Worm (Caenorhabditis elegans) whole organism, L4 larva: ENCODE measurements around the gene tpp-2.

Experiments
- D1046.2 ChIP-seq: fragments of 200-800 bp; sonication (Bioruptor generic); IDR thresholded peaks from 2 replicates; pipeline ENCODE4 v1.3.6; 2022; ENCODE audit warnings: missing genetic modification characterization, missing compliant biosample characterization
- F10B5.3 ChIP-seq: sonication (generic microtip); optimal IDR thresholded peaks from 2 replicates; lab custom pipeline; 2016; ENCODE audit warnings: mild to moderate bottlenecking, missing genetic modification characterization, missing compliant biosample characterization
- F26F4.8 ChIP-seq: fragments of 200-800 bp; sonication (Bioruptor generic); conservative IDR thresholded peaks from 2 replicates; pipeline ENCODE4 v1.3.6; 2022; ENCODE audit warnings: missing genetic modification characterization, missing compliant biosample characterization
- F37D6.2 ChIP-seq: sonication (generic microtip); optimal IDR thresholded peaks from 2 replicates; lab custom pipeline; 2016; ENCODE audit warnings: mild to moderate bottlenecking, missing genetic modification characterization, missing compliant biosample characterization
- T26A8.4 ChIP-seq: fragments of 200-800 bp; sonication (Bioruptor generic); IDR thresholded peaks from 2 replicates; pipeline ENCODE4 v1.3.6; 2022; ENCODE audit warnings: missing genetic modification characterization, missing compliant biosample characterization
- Y105C5A.15 ChIP-seq: fragments of 200-800 bp; sonication (Bioruptor generic); IDR thresholded peaks from 2 replicates; pipeline ENCODE4 v1.3.6; 2022; ENCODE audit warnings: missing genetic modification characterization, missing compliant biosample characterization
- Y48G9A.11 ChIP-seq: fragments of 200-800 bp; sonication (Bioruptor generic); IDR thresholded peaks from 2 replicates; pipeline ENCODE4 v1.3.6; 2022; ENCODE audit warnings: missing genetic modification reagents, missing genetic modification characterization, missing compliant biosample characterization
- Y75B8A.6 ChIP-seq: fragments of 200-800 bp; sonication (Bioruptor generic); IDR thresholded peaks from 2 replicates; pipeline ENCODE4 v1.3.6; 2022; ENCODE audit warnings: missing genetic modification reagents, missing genetic modification characterization, missing compliant biosample characterization
- arid-1 ChIP-seq: fragments of 200-800 bp; sonication (Bioruptor generic); conservative IDR thresholded peaks from 2 replicates; pipeline ENCODE4 v1.3.6; 2022; ENCODE audit warnings: missing genetic modification reagents, missing genetic modification characterization, missing compliant biosample characterization
- ceh-62 ChIP-seq: sonication (generic microtip); optimal IDR thresholded peaks from 2 replicates; lab custom pipeline; 2017; ENCODE audit warnings: missing biosample characterization, missing genetic modification characterization
- ceh-82 ChIP-seq: sonication (generic microtip); optimal IDR thresholded peaks from 2 replicates; lab custom pipeline; 2017; ENCODE audit warnings: missing biosample characterization, missing genetic modification characterization
- daf-16 ChIP-seq, 3 experiments: sonication (generic microtip); optimal IDR thresholded peaks; 2 replicates each; lab custom pipeline; 2016 to 2017; ENCODE audit warnings: missing genetic modification characterization in 3 of 3, missing genetic modification reagents in 3 of 3, mild to moderate bottlenecking in 2 of 3, missing compliant biosample characterization in 2 of 3, missing biosample characterization in 1 of 3, moderate library complexity in 1 of 3
- dmd-6 ChIP-seq: fragments of 200-800 bp; sonication (Bioruptor generic); IDR thresholded peaks from 2 replicates; pipeline ENCODE4 v1.3.6; 2022; ENCODE audit warnings: missing genetic modification reagents, missing genetic modification characterization, missing compliant biosample characterization
- dmd-8 ChIP-seq: fragments of 200-800 bp; sonication (Bioruptor generic); IDR thresholded peaks from 2 replicates; pipeline ENCODE4 v1.3.6; 2022; ENCODE audit warnings: missing genetic modification characterization, missing compliant biosample characterization
- dpl-1 ChIP-seq: fragments of 150-350 bp; optimal IDR thresholded peaks from 2 replicates; lab custom pipeline; 2014; ENCODE audit warnings: missing biosample characterization, missing genetic modification reagents, missing genetic modification characterization
- dve-1 ChIP-seq: sonication (generic microtip); optimal IDR thresholded peaks from 2 replicates; lab custom pipeline; 2017; ENCODE audit warnings: antibody characterized with exemption, mild to moderate bottlenecking, missing genetic modification characterization, missing compliant biosample characterization; ENCODE audit not compliant: insufficient read depth
- egl-43 ChIP-seq: fragments of 200-800 bp; sonication (Bioruptor generic); IDR thresholded peaks from 2 replicates; pipeline ENCODE4 v1.3.6; 2022; ENCODE audit warnings: missing genetic modification reagents, missing genetic modification characterization, missing compliant biosample characterization
- hlh-11 ChIP-seq: fragments of 200-800 bp; sonication (Bioruptor generic); optimal IDR thresholded peaks from 2 replicates; lab custom pipeline; 2018; ENCODE audit warnings: mild to moderate bottlenecking, missing genetic modification characterization, missing compliant biosample characterization
- hlh-30 ChIP-seq: sonication (generic microtip); optimal IDR thresholded peaks from 2 replicates; lab custom pipeline; 2017; ENCODE audit warnings: antibody characterized with exemption, mild to moderate bottlenecking, missing genetic modification characterization, missing compliant biosample characterization; ENCODE audit not compliant: insufficient read depth
- lim-7 ChIP-seq: fragments of 200-800 bp; sonication (Bioruptor generic); IDR thresholded peaks from 2 replicates; pipeline ENCODE4 v1.3.6; 2022; ENCODE audit warnings: missing genetic modification characterization, missing compliant biosample characterization
- lin-1 ChIP-seq: fragments of 200-800 bp; sonication (Bioruptor generic); IDR thresholded peaks from 2 replicates; pipeline ENCODE4 v1.3.6; 2022; ENCODE audit warnings: missing genetic modification reagents, missing genetic modification characterization, missing compliant biosample characterization
- lin-38 ChIP-seq: fragments of 200-800 bp; sonication (Bioruptor generic); IDR thresholded peaks from 2 replicates; pipeline ENCODE4 v1.3.6; 2022; ENCODE audit warnings: missing genetic modification reagents, missing genetic modification characterization, missing compliant biosample characterization
- lsy-2 ChIP-seq, 2 experiments: fragments of 150-350 bp in 1 of 2; sonication (generic microtip) in 1 of 2; optimal IDR thresholded peaks; 2 replicates each; lab custom pipeline; 2014 to 2017; ENCODE audit warnings: missing biosample characterization in 2 of 2, missing genetic modification characterization in 2 of 2
- madf-5 ChIP-seq, 2 experiments: fragments of 200-800 bp; sonication (Bioruptor generic); IDR thresholded peaks; 2 replicates each; pipeline ENCODE4 v1.3.6; 2022; ENCODE audit warnings: missing compliant biosample characterization in 2 of 2, missing genetic modification characterization in 2 of 2
- mep-1 ChIP-seq: fragments of 150-350 bp; sonication (generic microtip); optimal IDR thresholded peaks from 3 replicates; lab custom pipeline; 2014; ENCODE audit warnings: missing biosample characterization, missing genetic modification characterization
- mes-2 ChIP-seq: sonication (generic microtip); optimal IDR thresholded peaks from 2 replicates; lab custom pipeline; 2016; ENCODE audit warnings: missing genotype, mild to moderate bottlenecking, missing genetic modification characterization, missing compliant biosample characterization; ENCODE audit not compliant: poor library complexity, severe bottlenecking
- nhr-102 ChIP-seq: sonication (generic microtip); optimal IDR thresholded peaks from 2 replicates; lab custom pipeline; 2016; ENCODE audit warnings: mild to moderate bottlenecking, missing genetic modification characterization, moderate library complexity, missing compliant biosample characterization
- nhr-111 ChIP-seq: fragments of 200-800 bp; sonication (Bioruptor generic); optimal IDR thresholded peaks from 2 replicates; lab custom pipeline; 2018; ENCODE audit warnings: mild to moderate bottlenecking, missing genetic modification characterization, missing compliant biosample characterization
- nhr-28 ChIP-seq: fragments of 150-350 bp; optimal IDR thresholded peaks from 2 replicates; lab custom pipeline; 2014; ENCODE audit warnings: missing biosample characterization, missing genetic modification characterization
- nhr-41 ChIP-seq: fragments of 200-800 bp; sonication (Bioruptor generic); IDR thresholded peaks from 2 replicates; pipeline ENCODE4 v1.3.6; 2022; ENCODE audit warnings: missing genetic modification reagents, missing genetic modification characterization, missing compliant biosample characterization
- nhr-48 ChIP-seq: sonication (generic microtip); optimal IDR thresholded peaks from 2 replicates; lab custom pipeline; 2016; ENCODE audit warnings: mild to moderate bottlenecking, missing genetic modification characterization, missing compliant biosample characterization
- pqm-1 ChIP-seq: sonication (generic microtip); optimal IDR thresholded peaks from 2 replicates; lab custom pipeline; 2017; ENCODE audit warnings: missing biosample characterization, missing genetic modification characterization
- snpc-1.2 ChIP-seq: fragments of 200-800 bp; sonication (Bioruptor generic); IDR thresholded peaks from 2 replicates; pipeline ENCODE4 v1.3.6; 2022; ENCODE audit warnings: missing genetic modification reagents, missing genetic modification characterization, missing compliant biosample characterization
- spr-1 ChIP-seq: sonication (generic microtip); optimal IDR thresholded peaks from 2 replicates; lab custom pipeline; 2016; ENCODE audit warnings: mild to moderate bottlenecking, missing genetic modification characterization, missing compliant biosample characterization
- tra-1 ChIP-seq: fragments of 200-800 bp; sonication (Bioruptor generic); IDR thresholded peaks from 2 replicates; pipeline ENCODE4 v1.3.6; 2022; ENCODE audit warnings: missing genetic modification reagents, missing genetic modification characterization, missing compliant biosample characterization
- unc-39 ChIP-seq: sonication (generic microtip); optimal IDR thresholded peaks from 2 replicates; lab custom pipeline; 2017; ENCODE audit warnings: missing biosample characterization, missing genetic modification characterization
- unc-62 ChIP-seq, 3 experiments: fragments of 150-350 bp in 1 of 3; sonication (generic microtip); optimal IDR thresholded peaks in 2 of 3; peaks in 1 of 3; 1 replicate in 1 of 3; 2 replicates in 2 of 3; lab custom pipeline; 2014 to 2017; ENCODE audit warnings: missing biosample characterization in 3 of 3, missing genetic modification characterization in 3 of 3, missing genetic modification reagents in 3 of 3, missing genotype in 1 of 3
- zag-1 ChIP-seq: fragments of 150-350 bp; optimal IDR thresholded peaks from 2 replicates; lab custom pipeline; 2014; ENCODE audit warnings: missing biosample characterization, missing genetic modification characterization
- zip-11 ChIP-seq: fragments of 200-800 bp; sonication (Bioruptor generic); IDR thresholded peaks from 2 replicates; pipeline ENCODE4 v1.3.6; 2022; ENCODE audit warnings: missing genetic modification characterization, missing compliant biosample characterization

The tpp-2 gene

DNA sequence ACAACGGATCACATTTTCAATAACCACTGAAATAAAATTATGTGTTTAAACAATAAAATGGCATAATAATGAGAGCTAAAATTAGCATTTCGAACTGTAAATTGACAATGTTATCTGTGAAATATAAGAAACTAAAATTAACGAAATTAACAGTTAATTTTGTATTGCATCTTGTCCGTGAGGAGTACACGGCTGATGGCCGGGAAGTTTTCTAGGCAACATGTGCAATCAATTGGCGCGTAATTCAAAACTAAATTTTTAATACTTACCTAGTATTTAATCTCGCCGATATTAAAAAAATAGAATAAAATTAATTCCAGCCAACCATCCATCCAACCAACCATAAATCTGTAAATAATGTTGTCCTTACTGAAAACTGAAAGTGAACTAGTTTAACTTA, 35.9 kb downstream of the tpp-2 start (continued):
- TF ChIP-seq F10B5.3 (tag; lab: Kevin White, UChicago), result peak; percentile 11
- TF ChIP-seq hlh-11 (tag; lab: Kevin White, UChicago), result peak; percentile 21
- TF ChIP-seq mep-1, result no peak

- TF ChIP-seq pqm-1 (tag; lab: Kevin White, UChicago) (peak; percentile 72), Y75B8A.6 (no peak), dpl-1 (GFP tag; lab: Kevin White, UChicago) (peak; percentile 51), tra-1 (GFP tag; lab: Robert Waterston, UW) (no peak), ceh-62 (tag; lab: Kevin White, UChicago) (no peak), daf-16 (GFP tag; optimal IDR thresholded peaks at IDR 0.05; lab: Kevin White, UChicago) (no peak), daf-16 (tag; optimal IDR thresholded peaks at IDR 0.05; lab: Kevin White, UChicago) (peak; percentile 4), nhr-48 (no peak), ceh-82 (tag; lab: Kevin White, UChicago) (no peak), mes-2 (tag; lab: Kevin White, UChicago) (peak; percentile 70), lsy-2 (tag; optimal IDR thresholded peaks at IDR 0.05; lab: Kevin White, UChicago) (peak in 1 of 2 experiments; percentile 55), unc-62 (GFP tag; optimal IDR thresholded peaks at IDR 0.05 in 1 of 2; lab: Kevin White, UChicago) (no peak), unc-62 (tag; optimal IDR thresholded peaks at IDR 0.05; lab: Kevin White, UChicago) (no peak), nhr-102 (tag; lab: Kevin White, UChicago) (no peak), hlh-30 (tag; lab: Kevin White, UChicago) (peak; percentile 30), nhr-28 (tag; lab: Kevin White, UChicago) (peak; percentile 76), lin-38 (GFP tag; lab: Robert Waterston, UW) (0 out of 2 replicates have a peak, but pooled peaks have one; percentile 26), spr-1 (tag; lab: Kevin White, UChicago) (no peak), dve-1 (tag; lab: Kevin White, UChicago) (peak; percentile 18)
Measured at ce11 chrII:6055927-6056326, 41.5 kb downstream of the tpp-2 start, which contains the start of gene R12C12.7. TSS of gene R12C12.7 (minus strand) at chrII:6055985.

DNA sequence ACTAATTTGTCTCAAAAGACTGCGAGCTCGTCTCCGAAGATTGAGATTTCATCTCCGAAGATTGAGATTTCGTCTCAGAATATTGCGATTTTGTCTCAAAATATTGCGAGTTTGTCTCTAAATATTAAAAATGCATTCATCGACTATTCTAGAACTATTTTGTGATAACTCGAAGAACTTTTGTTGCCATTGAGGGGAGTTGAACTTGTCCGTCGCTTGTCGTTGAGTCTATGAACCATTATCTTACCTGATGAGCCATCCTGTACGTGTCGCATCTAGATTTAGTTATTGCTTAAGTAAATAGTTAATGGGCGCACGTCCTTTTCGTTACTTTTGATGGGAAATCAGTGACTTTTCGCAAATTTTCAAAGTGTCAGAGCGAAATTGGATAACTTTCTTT, 42.8 kb downstream of the tpp-2 start:
- peak; percentile 67; the same call in 1 of the 2 replicates for TF ChIP-seq D1046.2 (GFP tag; lab: Robert Waterston, UW)
- 0 out of 2 replicates have a peak, but pooled peaks have one; percentile 43 for TF ChIP-seq arid-1 (GFP tag; lab: Robert Waterston, UW)
- 0 out of 2 replicates have a peak, but pooled peaks have one; percentile 63 for TF ChIP-seq dmd-8 (GFP tag; lab: Robert Waterston, UW)
- peak; percentile 65 for TF ChIP-seq lin-38 (GFP tag; lab: Robert Waterston, UW)
- 0 out of 4 replicates have a peak, but pooled peaks of 1 of the 2 experiments have one; percentile 26 for TF ChIP-seq madf-5 (GFP tag; IDR thresholded peaks at IDR 0.05; lab: Robert Waterston, UW)
- 0 out of 2 replicates have a peak, but pooled peaks have one; percentile 15 for TF ChIP-seq egl-43
- 0 out of 2 replicates have a peak, but pooled peaks have one; percentile 31 for TF ChIP-seq F26F4.8
- peak; percentile 49; the same call in 1 of the 2 replicates for TF ChIP-seq Y48G9A.11
- 0 out of 2 replicates have a peak, but pooled peaks have one; percentile 58 for TF ChIP-seq lim-7 (GFP tag; lab: Robert Waterston, UW)
- peak; percentile 65; the same call in 1 of the 2 replicates for TF ChIP-seq snpc-1.2 (GFP tag; lab: Robert Waterston, UW)
- 0 out of 2 replicates have a peak, but pooled peaks have one; percentile 23 for TF ChIP-seq lin-1
- TF ChIP-seq, all 104 proteins: peak for 11; not testable (repeated sequence) for 93

- no peak for TF ChIP-seq F37D6.2
- no peak for TF ChIP-seq T26A8.4 (GFP tag; lab: Robert Waterston, UW)
- no peak for TF ChIP-seq hlh-11 (tag; lab: Kevin White, UChicago)
- TF ChIP-seq nhr-111 (GFP tag; lab: Kevin White, UChicago), result no peak
- TF ChIP-seq zip-11, result no peak
- no peak for TF ChIP-seq F10B5.3 (tag; lab: Kevin White, UChicago)
- TF ChIP-seq zag-1 (tag; lab: Kevin White, UChicago), result no peak
- TF ChIP-seq dmd-6, result peak; percentile 47
- TF ChIP-seq snpc-1.2 (GFP tag; lab: Robert Waterston, UW), result no peak
- peak; percentile 2 for TF ChIP-seq nhr-48
- no peak for TF ChIP-seq lsy-2 (tag; optimal IDR thresholded peaks at IDR 0.05; lab: Kevin White, UChicago)
- no peak for TF ChIP-seq nhr-41 (GFP tag; lab: Robert Waterston, UW)
- no peak for TF ChIP-seq daf-16 (GFP tag; optimal IDR thresholded peaks at IDR 0.05; lab: Kevin White, UChicago)
- TF ChIP-seq daf-16 (tag; optimal IDR thresholded peaks at IDR 0.05; lab: Kevin White, UChicago), result peak; percentile 29
- TF ChIP-seq Y105C5A.15 (GFP tag; lab: Robert Waterston, UW), result no peak
- TF ChIP-seq unc-39 (tag; lab: Kevin White, UChicago), result no peak
Measured at ce11 chrII:6050120-6050519, 47.3 kb downstream of the tpp-2 start, which contains the start of gene gldc-1. TSS of gene gldc-1 (plus strand) at chrII:6050420.
